Worm (Caenorhabditis elegans): ENCODE results near the gene unc-30.
A peak's percentile ranks its signal among the peaks of the same experiment; 100 is the strongest.

ce11 chrIV:13082106-13082505, 36.7 kb upstream of the unc-30 start:
- TF ChIP-seq ama-1 (optimal IDR thresholded peaks at IDR 0.05) (peak; percentile 61), jun-1 (tag; optimal IDR thresholded peaks at IDR 0.05) (no peak), snpc-4 (tag; optimal IDR thresholded peaks at IDR 0.05) (no peak), nfya-1 (tag; optimal IDR thresholded peaks at IDR 0.05; ENCODE audit: insufficient read depth) (no peak), ztf-11 (tag; optimal IDR thresholded peaks at IDR 0.05) (no peak), elt-3 (tag; optimal IDR thresholded peaks at IDR 0.05) (no peak)

All from whole organism, L3 larva.